Worm (Caenorhabditis elegans) whole organism, L1 larva: ENCODE results near the gene D1046.2.
A peak's percentile ranks its signal among the peaks of the same experiment; 100 is the strongest.

Source experiments
- C04F5.9 ChIP-seq: sonication (generic microtip); optimal IDR thresholded peaks from 2 replicates; lab custom pipeline; 2016; ENCODE audit warnings: missing genetic modification characterization, missing compliant biosample characterization
- C34B4.2 ChIP-seq: sonication (generic microtip); optimal IDR thresholded peaks from 2 replicates; lab custom pipeline; 2017; ENCODE audit warnings: mild to moderate bottlenecking, missing genetic modification characterization, missing compliant biosample characterization
- F16B12.6 ChIP-seq: fragments of 150-350 bp; optimal IDR thresholded peaks from 2 replicates; lab custom pipeline; 2014; ENCODE audit warnings: missing biosample characterization, missing genetic modification characterization
- Y116A8C.19 ChIP-seq: sonication (generic microtip); optimal IDR thresholded peaks from 2 replicates; lab custom pipeline; 2016; ENCODE audit warnings: missing compliant biosample characterization, missing genetic modification characterization, borderline replicate concordance
- alr-1 ChIP-seq: fragments of 200-800 bp; sonication (Bioruptor generic); optimal IDR thresholded peaks from 2 replicates; lab custom pipeline; 2018; ENCODE audit warnings: borderline replicate concordance, mild to moderate bottlenecking, missing genetic modification characterization, missing compliant biosample characterization
- ama-1 ChIP-seq: fragments of 150-350 bp; optimal IDR thresholded peaks from 2 replicates; lab custom pipeline; 2014
- blmp-1 ChIP-seq: fragments of 150-350 bp; optimal IDR thresholded peaks from 2 replicates; lab custom pipeline; 2014; ENCODE audit warnings: missing biosample characterization, missing genetic modification characterization
- ceh-63 ChIP-seq: fragments of 200-800 bp; sonication (Bioruptor generic); optimal IDR thresholded peaks from 2 replicates; lab custom pipeline; 2018; ENCODE audit warnings: mild to moderate bottlenecking, missing genetic modification characterization, missing compliant biosample characterization
- ceh-8 ChIP-seq: fragments of 200-800 bp; sonication (Bioruptor generic); optimal IDR thresholded peaks from 2 replicates; lab custom pipeline; 2018; ENCODE audit warnings: mild to moderate bottlenecking, missing genetic modification characterization, moderate library complexity, missing compliant biosample characterization
- ceh-82 ChIP-seq, 3 experiments: fragments of 150-350 bp in 1 of 3; sonication (generic microtip) in 2 of 3; optimal IDR thresholded peaks; 2 replicates each; lab custom pipeline; 2014 to 2017; ENCODE audit warnings: missing biosample characterization in 3 of 3, missing genetic modification characterization in 3 of 3
- ceh-90 ChIP-seq: sonication (generic microtip); optimal IDR thresholded peaks from 2 replicates; lab custom pipeline; 2016; ENCODE audit warnings: missing genetic modification characterization, missing compliant biosample characterization
- dpl-1 ChIP-seq, 3 experiments: fragments of 150-350 bp in 2 of 3; sonication (generic microtip) in 1 of 3; optimal IDR thresholded peaks; 2 replicates each; lab custom pipeline; 2014 to 2017; ENCODE audit warnings: missing biosample characterization in 3 of 3, missing genetic modification characterization in 3 of 3, missing genetic modification reagents in 3 of 3
- dsc-1 ChIP-seq: sonication (generic microtip); optimal IDR thresholded peaks from 2 replicates; lab custom pipeline; 2016; ENCODE audit warnings: mild to moderate bottlenecking, missing genetic modification characterization, missing compliant biosample characterization
- efl-1 ChIP-seq, 4 experiments: fragments of 150-350 bp; optimal IDR thresholded peaks in 3 of 4; peaks in 1 of 4; 1 replicate in 1 of 4; 2 replicates in 3 of 4; lab custom pipeline; 2014; ENCODE audit warnings: missing biosample characterization in 2 of 4, missing genetic modification characterization in 2 of 4, missing genetic modification reagents in 2 of 4
- efl-3 ChIP-seq: fragments of 200-800 bp; sonication (Bioruptor generic); optimal IDR thresholded peaks from 2 replicates; lab custom pipeline; 2018; ENCODE audit warnings: mild to moderate bottlenecking, missing genetic modification characterization, missing compliant biosample characterization
- egl-13 ChIP-seq: sonication (generic microtip); optimal IDR thresholded peaks from 2 replicates; lab custom pipeline; 2016; ENCODE audit warnings: missing genotype, missing genetic modification reagents, missing genetic modification characterization, missing compliant biosample characterization
- egl-27 ChIP-seq, 2 experiments: fragments of 150-350 bp in 1 of 2; sonication (generic microtip); optimal IDR thresholded peaks; 3 replicates each; lab custom pipeline; 2017 to 2018; ENCODE audit warnings: missing biosample characterization in 2 of 2, missing genetic modification characterization in 2 of 2, missing genetic modification reagents in 2 of 2
- elt-2 ChIP-seq: sonication (generic microtip); optimal IDR thresholded peaks from 2 replicates; lab custom pipeline; 2016; ENCODE audit warnings: missing genetic modification characterization, mild to moderate bottlenecking, inconsistent platforms, missing compliant biosample characterization, missing genetic modification reagents
- ets-5 ChIP-seq: fragments of 200-800 bp; sonication (Bioruptor generic); IDR thresholded peaks from 2 replicates; pipeline ENCODE4 v1.3.6; 2022; ENCODE audit warnings: missing genetic modification characterization, missing compliant biosample characterization
- fkh-10 ChIP-seq: sonication (generic microtip); optimal IDR thresholded peaks from 2 replicates; lab custom pipeline; 2017; ENCODE audit warnings: missing biosample characterization, missing genetic modification reagents, missing genetic modification characterization
- fkh-8 ChIP-seq: sonication (generic microtip); optimal IDR thresholded peaks from 2 replicates; lab custom pipeline; 2016; ENCODE audit warnings: mild to moderate bottlenecking, missing genetic modification characterization, missing compliant biosample characterization
- irx-1 ChIP-seq: sonication (generic microtip); optimal IDR thresholded peaks from 2 replicates; lab custom pipeline; 2016; ENCODE audit warnings: missing genetic modification characterization, missing compliant biosample characterization
- isw-1 ChIP-seq: fragments of 200-800 bp; sonication (Bioruptor generic); IDR thresholded peaks from 2 replicates; pipeline ENCODE4 v1.3.6; 2022; ENCODE audit warnings: missing genetic modification characterization, missing compliant biosample characterization
- jun-1 ChIP-seq: fragments of 150-350 bp; optimal IDR thresholded peaks from 2 replicates; lab custom pipeline; 2014; ENCODE audit warnings: missing biosample characterization, missing genetic modification reagents, missing genetic modification characterization
- lin-13 ChIP-seq: fragments of 150-350 bp; optimal IDR thresholded peaks from 2 replicates; lab custom pipeline; 2014; ENCODE audit warnings: missing biosample characterization, missing genetic modification reagents, missing genetic modification characterization
- lin-14 ChIP-seq: fragments of 200-800 bp; sonication (Bioruptor generic); optimal IDR thresholded peaks from 2 replicates; lab custom pipeline; 2018; ENCODE audit warnings: mild to moderate bottlenecking, missing genetic modification characterization, moderate library complexity, missing compliant biosample characterization
- lin-35 ChIP-seq, 2 experiments: fragments of 150-350 bp; optimal IDR thresholded peaks; 2 replicates each; lab custom pipeline; 2014; ENCODE audit warnings: missing biosample characterization in 2 of 2, missing genetic modification characterization in 2 of 2, missing genetic modification reagents in 2 of 2
- lsy-2 ChIP-seq, 2 experiments: fragments of 150-350 bp; optimal IDR thresholded peaks; 2 replicates each; lab custom pipeline; 2014; ENCODE audit warnings: missing biosample characterization in 2 of 2, missing genetic modification characterization in 2 of 2
- mdl-1 ChIP-seq, 2 experiments: fragments of 150-350 bp; optimal IDR thresholded peaks; 2 replicates each; lab custom pipeline; 2014 to 2017; ENCODE audit warnings: missing biosample characterization in 2 of 2, missing genetic modification characterization in 2 of 2, inconsistent platforms in 1 of 2
- mep-1 ChIP-seq: fragments of 150-350 bp; optimal IDR thresholded peaks from 2 replicates; lab custom pipeline; 2014; ENCODE audit warnings: missing biosample characterization, missing genetic modification characterization
- nhr-11 ChIP-seq: fragments of 150-350 bp; optimal IDR thresholded peaks from 2 replicates; lab custom pipeline; 2014; ENCODE audit warnings: missing biosample characterization, missing genetic modification characterization
- nhr-12 ChIP-seq: sonication (generic microtip); optimal IDR thresholded peaks from 2 replicates; lab custom pipeline; 2017; ENCODE audit warnings: missing biosample characterization, missing genetic modification characterization
- nhr-20 ChIP-seq: sonication (generic microtip); optimal IDR thresholded peaks from 2 replicates; lab custom pipeline; 2016; ENCODE audit warnings: mild to moderate bottlenecking, missing genetic modification characterization, missing compliant biosample characterization
- nhr-237 ChIP-seq: fragments of 150-350 bp; optimal IDR thresholded peaks from 2 replicates; lab custom pipeline; 2014; ENCODE audit warnings: missing biosample characterization, missing genetic modification characterization
- nhr-71 ChIP-seq: sonication (generic microtip); optimal IDR thresholded peaks from 2 replicates; lab custom pipeline; 2016; ENCODE audit warnings: mild to moderate bottlenecking, missing genetic modification characterization, moderate library complexity, missing compliant biosample characterization
- nhr-77 ChIP-seq: fragments of 150-350 bp; optimal IDR thresholded peaks from 2 replicates; lab custom pipeline; 2014; ENCODE audit warnings: missing biosample characterization, missing genetic modification characterization
- nhr-84 ChIP-seq: sonication (generic microtip); optimal IDR thresholded peaks from 2 replicates; lab custom pipeline; 2017; ENCODE audit warnings: missing biosample characterization, missing genetic modification characterization
- nhr-85 ChIP-seq: sonication (generic microtip); peaks from one replicate; lab custom pipeline; 2016; ENCODE audit warnings: missing genetic modification characterization, inconsistent platforms, missing compliant biosample characterization
- pag-3 ChIP-seq: sonication (generic microtip); optimal IDR thresholded peaks from 2 replicates; lab custom pipeline; 2017; ENCODE audit warnings: missing genetic modification characterization, mild to moderate bottlenecking, missing compliant biosample characterization, antibody characterized with exemption, borderline replicate concordance; ENCODE audit not compliant: insufficient read depth
- pqm-1 ChIP-seq: sonication (generic microtip); optimal IDR thresholded peaks from 3 replicates; lab custom pipeline; 2017; ENCODE audit warnings: missing biosample characterization, missing genetic modification characterization
- skn-1 ChIP-seq: fragments of 150-350 bp; optimal IDR thresholded peaks from 2 replicates; lab custom pipeline; 2014; ENCODE audit warnings: missing biosample characterization, missing genetic modification characterization
- snpc-4 ChIP-seq: fragments of 150-350 bp; optimal IDR thresholded peaks from 2 replicates; lab custom pipeline; 2014; ENCODE audit warnings: missing biosample characterization, missing genetic modification characterization
- sox-4 ChIP-seq: sonication (generic microtip); optimal IDR thresholded peaks from 2 replicates; lab custom pipeline; 2016; ENCODE audit warnings: missing genetic modification characterization, missing compliant biosample characterization
- sptf-1 ChIP-seq: fragments of 150-350 bp; optimal IDR thresholded peaks from 2 replicates; lab custom pipeline; 2014; ENCODE audit warnings: missing biosample characterization, missing genetic modification characterization
- tlp-1 ChIP-seq: fragments of 150-350 bp; optimal IDR thresholded peaks from 2 replicates; lab custom pipeline; 2014; ENCODE audit warnings: missing biosample characterization, missing genetic modification characterization
- unc-130 ChIP-seq: fragments of 150-350 bp; optimal IDR thresholded peaks from 2 replicates; lab custom pipeline; 2017; ENCODE audit warnings: missing biosample characterization, missing genetic modification characterization, inconsistent platforms
- unc-30 ChIP-seq: sonication (generic microtip); optimal IDR thresholded peaks from 2 replicates; lab custom pipeline; 2017; ENCODE audit warnings: missing biosample characterization, missing genetic modification characterization
- unc-98 ChIP-seq: fragments of 200-800 bp; sonication (Bioruptor generic); IDR thresholded peaks from 2 replicates; pipeline ENCODE4 v1.3.6; 2022; ENCODE audit warnings: missing genetic modification characterization, missing compliant biosample characterization
- vab-15 ChIP-seq: sonication (generic microtip); optimal IDR thresholded peaks from 2 replicates; lab custom pipeline; 2017; ENCODE audit warnings: missing genotype, mild to moderate bottlenecking, missing genetic modification characterization, missing compliant biosample characterization
- xbp-1 ChIP-seq: sonication (generic microtip); optimal IDR thresholded peaks from 2 replicates; lab custom pipeline; 2016; ENCODE audit warnings: missing genetic modification characterization, missing compliant biosample characterization

D1046.2 gene

DNA sequence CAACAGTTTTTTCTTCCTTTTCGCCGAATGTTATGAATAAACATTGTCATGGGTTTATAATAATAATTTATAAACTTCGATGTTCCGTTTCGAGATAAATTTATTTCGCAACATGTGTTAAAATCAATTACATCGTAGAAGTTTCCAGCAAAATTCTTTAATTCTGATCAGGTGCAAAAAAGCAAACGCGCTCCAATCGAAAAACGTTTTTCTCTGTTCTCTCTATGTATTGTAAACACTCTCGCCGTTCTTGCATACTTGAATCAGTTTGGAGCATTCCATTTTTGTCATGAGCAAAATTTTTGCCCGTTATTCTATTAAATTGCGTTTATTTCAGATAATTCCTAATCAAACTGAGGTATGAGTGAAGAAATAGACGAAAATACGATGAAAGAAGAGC is 32.1 kb downstream of the D1046.2 start, which contains the start of gene rad-54.L2 (continued):
- TF ChIP-seq fkh-8 (tag; lab: Kevin White, UChicago) (peak; percentile 79), Y116A8C.19 (tag; lab: Kevin White, UChicago) (no peak), ceh-8 (no peak), snpc-4 (tag; lab: Kevin White, UChicago) (peak; percentile 19), xbp-1 (tag; lab: Kevin White, UChicago) (peak; percentile 8), blmp-1 (tag; lab: Kevin White, UChicago) (peak; percentile 17), efl-1 (optimal IDR thresholded peaks at IDR 0.05; lab: Kevin White, UChicago) (peak; percentile 54 to 65), efl-1 (GFP tag; optimal IDR thresholded peaks at IDR 0.05 in 1 of 2; lab: Kevin White, UChicago) (peak; percentile 65 to 93), nhr-237 (tag; lab: Kevin White, UChicago) (peak; percentile 26), irx-1 (peak; percentile 13), mdl-1 (tag; optimal IDR thresholded peaks at IDR 0.05; lab: Kevin White, UChicago) (peak in 1 of 2 experiments; percentile 22), sptf-1 (tag; lab: Kevin White, UChicago) (no peak), skn-1 (tag; lab: Kevin White, UChicago) (peak; percentile 78), nhr-77 (tag; lab: Kevin White, UChicago) (peak; percentile 10)

DNA sequence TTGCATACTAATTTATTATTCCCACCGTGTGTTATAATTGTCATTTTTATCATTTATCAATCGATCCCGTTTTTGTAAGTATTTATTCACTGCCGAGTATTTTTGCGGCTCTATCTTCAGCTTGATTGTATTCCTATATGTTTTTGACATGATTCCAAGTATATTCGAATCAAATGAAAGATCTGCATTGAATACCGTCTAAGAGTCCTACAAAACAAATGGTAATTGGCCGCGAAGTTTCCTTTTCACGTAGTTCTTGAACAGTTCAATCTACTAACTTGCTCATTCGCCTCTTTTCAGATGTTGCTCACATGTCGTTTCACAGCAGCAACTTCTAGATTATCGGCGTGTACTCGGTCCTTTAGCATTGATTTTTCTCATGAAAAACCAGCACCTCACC is 33.3 kb downstream of the D1046.2 start, which contains the start of gene C27B7.2:
Gene C27B7.2 (plus strand): TSS at position 301 of the 400 bp plus-strand sequence.
- TF ChIP-seq elt-2 (no peak), pag-3 (tag; lab: Kevin White, UChicago) (no peak), mep-1 (tag; lab: Kevin White, UChicago) (no peak), ceh-8 (no peak), pqm-1 (tag; lab: Kevin White, UChicago) (no peak), nhr-20 (tag; lab: Kevin White, UChicago) (no peak), dsc-1 (no peak), lin-14 (GFP tag; lab: Kevin White, UChicago) (no peak), nhr-71 (tag; lab: Kevin White, UChicago) (no peak), dpl-1 (GFP tag; optimal IDR thresholded peaks at IDR 0.05; lab: Kevin White, UChicago) (no peak), nhr-85 (no peak), ets-5 (no peak), egl-27 (tag; optimal IDR thresholded peaks at IDR 0.05; lab: Kevin White, UChicago) (no peak), unc-30 (tag; lab: Kevin White, UChicago) (no peak), unc-130 (no peak), fkh-10 (GFP tag; lab: Kevin White, UChicago) (no peak), ama-1 (lab: Kevin White, UChicago) (no peak)

DNA sequence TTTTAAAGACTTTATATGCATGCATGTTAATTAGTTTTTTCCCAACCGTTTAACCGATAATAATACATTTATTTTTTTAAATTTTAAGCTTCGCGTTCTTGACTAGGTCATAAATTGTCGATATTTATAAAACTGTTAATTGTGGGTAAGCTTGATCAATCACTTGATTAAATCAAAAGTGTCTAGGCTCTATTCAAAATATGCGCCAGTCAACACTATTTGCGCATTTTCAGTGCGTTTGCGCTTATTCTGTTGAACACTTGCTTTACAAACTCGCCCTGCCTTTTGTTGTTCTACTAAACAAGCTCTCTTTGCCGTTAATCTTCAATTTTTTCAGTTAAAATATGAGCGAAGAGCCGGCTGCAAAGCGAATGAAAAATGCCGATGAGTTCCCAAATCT is 34.7 kb downstream of the D1046.2 start, which contains the start of gene spr-2:
Gene spr-2 (plus strand): TSS at position 332 of the 400 bp plus-strand sequence.
- no peak for TF ChIP-seq efl-3
- TF ChIP-seq nhr-11 = peak; percentile 67
- TF ChIP-seq vab-15 (tag; lab: Kevin White, UChicago) = no peak
- no peak for TF ChIP-seq tlp-1 (tag; lab: Kevin White, UChicago)
- TF ChIP-seq C34B4.2 (tag; lab: Kevin White, UChicago) = no peak
- TF ChIP-seq egl-13 (tag; lab: Kevin White, UChicago) = peak; percentile 39
- peak; percentile 21 to 65 (median 54) for TF ChIP-seq ceh-82 (tag; optimal IDR thresholded peaks at IDR 0.05; lab: Kevin White, UChicago)
- no peak for TF ChIP-seq nhr-12 (tag; lab: Kevin White, UChicago)
- peak; percentile 30 for TF ChIP-seq fkh-10 (GFP tag; lab: Kevin White, UChicago)
- peak; percentile 39 for TF ChIP-seq jun-1 (tag; lab: Kevin White, UChicago)
- TF ChIP-seq ceh-63 (GFP tag; lab: Kevin White, UChicago) = no peak
- TF ChIP-seq sox-4 (tag; lab: Kevin White, UChicago) = peak; percentile 4
- TF ChIP-seq blmp-1 (tag; lab: Kevin White, UChicago) = peak; percentile 64
- TF ChIP-seq isw-1 (GFP tag; lab: Robert Waterston, UW) = peak; percentile 42; the same call in 1 of the 2 replicates
- peak; percentile 84 to 87 for TF ChIP-seq lsy-2 (tag; optimal IDR thresholded peaks at IDR 0.05; lab: Kevin White, UChicago)
- TF ChIP-seq alr-1 (tag; lab: Kevin White, UChicago) = no peak
- no peak for TF ChIP-seq nhr-84 (tag; lab: Kevin White, UChicago)
- peak; percentile 81 to 89 for TF ChIP-seq efl-1 (optimal IDR thresholded peaks at IDR 0.05; lab: Kevin White, UChicago)
- TF ChIP-seq efl-1 (GFP tag; optimal IDR thresholded peaks at IDR 0.05 in 1 of 2; lab: Kevin White, UChicago) = peak; percentile 86 to 99
- peak; percentile 86 to 91 for TF ChIP-seq lin-35 (GFP tag; optimal IDR thresholded peaks at IDR 0.05; lab: Kevin White, UChicago)
- TF ChIP-seq nhr-20 (tag; lab: Kevin White, UChicago) = peak; percentile 81
- peak; percentile 52 for TF ChIP-seq F16B12.6
- peak; percentile 14 for TF ChIP-seq C04F5.9
- no peak for TF ChIP-seq unc-98 (GFP tag; lab: Robert Waterston, UW)
- TF ChIP-seq ceh-90 (tag; lab: Kevin White, UChicago) = no peak
- peak; percentile 42 for TF ChIP-seq lin-13 (GFP tag; lab: Kevin White, UChicago)
- TF ChIP-seq nhr-237 (tag; lab: Kevin White, UChicago) = no peak
